Fruit fly (Drosophila melanogaster): ENCODE data around the gene kel.

Gene kel

dm6 chr2L:18148552-18149219, 10.8 kb upstream of the kel start:
- TF ChIP-seq rgr (GFP tag; optimal IDR thresholded peaks at IDR 0.05) = peak; percentile 49
- no peak for TF ChIP-seq Hr78 (GFP tag; optimal IDR thresholded peaks at IDR 0.05)
- TF ChIP-seq fru (GFP tag; optimal IDR thresholded peaks at IDR 0.05) = peak; percentile 22
- TF ChIP-seq Hnf4 (GFP tag; optimal IDR thresholded peaks at IDR 0.05) = no peak
- peak in 1 of 2 experiments; percentile 45 for TF ChIP-seq foxo (GFP tag; optimal IDR thresholded peaks at IDR 0.05)
- TF ChIP-seq Sp1 (GFP tag; optimal IDR thresholded peaks at IDR 0.05) = peak; percentile 37
- no peak for TF ChIP-seq sv (GFP tag; optimal IDR thresholded peaks at IDR 0.05)
- no peak for TF ChIP-seq HLH106 (tag; optimal IDR thresholded peaks at IDR 0.05)
- peak; percentile 63 for TF ChIP-seq CrebA (GFP tag; optimal IDR thresholded peaks at IDR 0.05; ENCODE audit: borderline replicate concordance)
- peak; percentile 6 for TF ChIP-seq CG9705 (GFP tag; optimal IDR thresholded peaks at IDR 0.05)
- TF ChIP-seq h (GFP tag; optimal IDR thresholded peaks at IDR 0.05) = peak; percentile 20
- TF ChIP-seq dmrt93B (GFP tag; optimal IDR thresholded peaks at IDR 0.05) = no peak
- no peak for TF ChIP-seq tai (GFP tag; optimal IDR thresholded peaks at IDR 0.05)
- no peak for TF ChIP-seq Jra (GFP tag; optimal IDR thresholded peaks at IDR 0.05)
- peak; percentile 47 for TF ChIP-seq br (GFP tag; optimal IDR thresholded peaks at IDR 0.05)
- no peak for TF ChIP-seq Rel (GFP tag; optimal IDR thresholded peaks at IDR 0.05)
- TF ChIP-seq Rel (tag; optimal IDR thresholded peaks at IDR 0.05) = peak; percentile 52
- TF ChIP-seq woc (GFP tag; optimal IDR thresholded peaks at IDR 0.05) = no peak
- peak; percentile 12 for TF ChIP-seq OdsH (GFP tag; optimal IDR thresholded peaks at IDR 0.05)

dm6 chr2L:18147511-18148072, 9.7 kb upstream of the kel start:
- peak; percentile 32 for TF ChIP-seq h (GFP tag; optimal IDR thresholded peaks at IDR 0.05)
- no peak for TF ChIP-seq sv (GFP tag; optimal IDR thresholded peaks at IDR 0.05)
- no peak for TF ChIP-seq Mio (GFP tag; optimal IDR thresholded peaks at IDR 0.05)
- TF ChIP-seq ey (GFP tag; optimal IDR thresholded peaks at IDR 0.05) = no peak
- TF ChIP-seq dsf (GFP tag; optimal IDR thresholded peaks at IDR 0.05; ENCODE audit: borderline replicate concordance) = no peak
- no peak for TF ChIP-seq Hnf4 (GFP tag; optimal IDR thresholded peaks at IDR 0.05)
- no peak for TF ChIP-seq woc (GFP tag; optimal IDR thresholded peaks at IDR 0.05)
- no peak for TF ChIP-seq br (GFP tag; optimal IDR thresholded peaks at IDR 0.05)
- TF ChIP-seq dmrt93B (GFP tag; optimal IDR thresholded peaks at IDR 0.05) = no peak
- no peak for TF ChIP-seq lola (GFP tag; optimal IDR thresholded peaks at IDR 0.05)
- TF ChIP-seq Hr78 (GFP tag; optimal IDR thresholded peaks at IDR 0.05) = no peak
- TF ChIP-seq pan (optimal IDR thresholded peaks at IDR 0.05) = no peak
- TF ChIP-seq brk (GFP tag; optimal IDR thresholded peaks at IDR 0.05) = no peak
- TF ChIP-seq Dfd (GFP tag; optimal IDR thresholded peaks at IDR 0.05) = no peak
- TF ChIP-seq GATAd (GFP tag; optimal IDR thresholded peaks at IDR 0.05) = no peak
- TF ChIP-seq Sp1 (GFP tag; optimal IDR thresholded peaks at IDR 0.05) = peak; percentile 3
- TF ChIP-seq Hr83 (GFP tag; optimal IDR thresholded peaks at IDR 0.05; ENCODE audit: poor library complexity, severe bottlenecking) = no peak
- no peak for TF ChIP-seq Rel (GFP tag; optimal IDR thresholded peaks at IDR 0.05)
- peak; percentile 58 for TF ChIP-seq Rel (tag; optimal IDR thresholded peaks at IDR 0.05)
- TF ChIP-seq Vsx2 (GFP tag; optimal IDR thresholded peaks at IDR 0.05; ENCODE audit: partially characterized antibody) = no peak
- no peak for TF ChIP-seq N (GFP tag; optimal IDR thresholded peaks at IDR 0.05)

dm6 chr2L:18146618-18147099, 8.8 kb upstream of the kel start:
- TF ChIP-seq Mio (GFP tag; optimal IDR thresholded peaks at IDR 0.05) = no peak
- no peak for TF ChIP-seq Rel (GFP tag; optimal IDR thresholded peaks at IDR 0.05)
- TF ChIP-seq Rel (tag; optimal IDR thresholded peaks at IDR 0.05) = no peak
- peak; percentile 44 for TF ChIP-seq h (GFP tag; optimal IDR thresholded peaks at IDR 0.05)
- peak; percentile 45 for TF ChIP-seq ey (GFP tag; optimal IDR thresholded peaks at IDR 0.05)
- no peak for TF ChIP-seq Hr83 (GFP tag; optimal IDR thresholded peaks at IDR 0.05; ENCODE audit: poor library complexity, severe bottlenecking)
- no peak for TF ChIP-seq Dif (GFP tag; optimal IDR thresholded peaks at IDR 0.05; ENCODE audit: partially characterized antibody)
- no peak for TF ChIP-seq lola (GFP tag; optimal IDR thresholded peaks at IDR 0.05)
- no peak for TF ChIP-seq GATAd (GFP tag; optimal IDR thresholded peaks at IDR 0.05)
- no peak for TF ChIP-seq dsf (GFP tag; optimal IDR thresholded peaks at IDR 0.05; ENCODE audit: borderline replicate concordance)
- TF ChIP-seq sage (GFP tag; optimal IDR thresholded peaks at IDR 0.05) = peak; percentile 4
- no peak for TF ChIP-seq dl (GFP tag; optimal IDR thresholded peaks at IDR 0.05; ENCODE audit: insufficient read depth in 1 of 2, partially characterized antibody in 2 of 2)
- no peak for TF ChIP-seq Vsx2 (GFP tag; optimal IDR thresholded peaks at IDR 0.05; ENCODE audit: partially characterized antibody)
- peak in 1 of 2 experiments; percentile 60 for TF ChIP-seq foxo (GFP tag; optimal IDR thresholded peaks at IDR 0.05)
- TF ChIP-seq sv (GFP tag; optimal IDR thresholded peaks at IDR 0.05) = no peak
- no peak for TF ChIP-seq usp (GFP tag; optimal IDR thresholded peaks at IDR 0.05)
- TF ChIP-seq HLH106 (tag; optimal IDR thresholded peaks at IDR 0.05) = peak; percentile 46
- TF ChIP-seq dmrt93B (GFP tag; optimal IDR thresholded peaks at IDR 0.05) = peak; percentile 48
- no peak for TF ChIP-seq brk (GFP tag; optimal IDR thresholded peaks at IDR 0.05)
- TF ChIP-seq pan (optimal IDR thresholded peaks at IDR 0.05) = no peak
- no peak for TF ChIP-seq jim (GFP tag; optimal IDR thresholded peaks at IDR 0.05)
- no peak for TF ChIP-seq CG9705 (GFP tag; optimal IDR thresholded peaks at IDR 0.05)
- peak; percentile 39 for TF ChIP-seq rgr (GFP tag; optimal IDR thresholded peaks at IDR 0.05)
- peak; percentile 22 for TF ChIP-seq Sp1 (GFP tag; optimal IDR thresholded peaks at IDR 0.05)
- no peak for TF ChIP-seq CG32264 (GFP tag; optimal IDR thresholded peaks at IDR 0.05)
- no peak for TF ChIP-seq OdsH (GFP tag; optimal IDR thresholded peaks at IDR 0.05)
- TF ChIP-seq Dfd (GFP tag; optimal IDR thresholded peaks at IDR 0.05) = no peak
- no peak for TF ChIP-seq Hr78 (GFP tag; optimal IDR thresholded peaks at IDR 0.05)
- TF ChIP-seq br (GFP tag; optimal IDR thresholded peaks at IDR 0.05) = peak; percentile 40
- no peak for TF ChIP-seq Myc (optimal IDR thresholded peaks at IDR 0.05)
- TF ChIP-seq tai (GFP tag; optimal IDR thresholded peaks at IDR 0.05) = no peak
- no peak for TF ChIP-seq Abd-B (GFP tag; optimal IDR thresholded peaks at IDR 0.05)
- peak; percentile 61 for TF ChIP-seq psq (GFP tag; optimal IDR thresholded peaks at IDR 0.05)
- no peak for TF ChIP-seq Hnf4 (GFP tag; optimal IDR thresholded peaks at IDR 0.05)
- peak; percentile 40 for TF ChIP-seq woc (GFP tag; optimal IDR thresholded peaks at IDR 0.05)
- TF ChIP-seq N (GFP tag; optimal IDR thresholded peaks at IDR 0.05) = no peak
- no peak for TF ChIP-seq CrebA (GFP tag; optimal IDR thresholded peaks at IDR 0.05; ENCODE audit: borderline replicate concordance)
